Worm (Caenorhabditis elegans) whole organism, L1 larva: ENCODE data around the gene cest-30.

Source experiments
- C16A3.4 ChIP-seq: fragments of 150-350 bp; optimal IDR thresholded peaks from 2 replicates; lab custom pipeline; 2014; ENCODE audit warnings: missing biosample characterization, missing genetic modification characterization
- ceh-82 ChIP-seq, 3 experiments: fragments of 150-350 bp in 1 of 3; sonication (generic microtip) in 2 of 3; optimal IDR thresholded peaks; 2 replicates each; lab custom pipeline; 2014 to 2017; ENCODE audit warnings: missing biosample characterization in 3 of 3, missing genetic modification characterization in 3 of 3
- ceh-90 ChIP-seq: sonication (generic microtip); optimal IDR thresholded peaks from 2 replicates; lab custom pipeline; 2016; ENCODE audit warnings: missing genetic modification characterization, missing compliant biosample characterization
- ces-1 ChIP-seq: fragments of 150-350 bp; optimal IDR thresholded peaks from 2 replicates; lab custom pipeline; 2014; ENCODE audit warnings: missing biosample characterization, missing genetic modification reagents, missing genetic modification characterization
- dpl-1 ChIP-seq, 3 experiments: fragments of 150-350 bp in 2 of 3; sonication (generic microtip) in 1 of 3; optimal IDR thresholded peaks; 2 replicates each; lab custom pipeline; 2014 to 2017; ENCODE audit warnings: missing biosample characterization in 3 of 3, missing genetic modification characterization in 3 of 3, missing genetic modification reagents in 3 of 3
- efl-1 ChIP-seq, 4 experiments: fragments of 150-350 bp; optimal IDR thresholded peaks in 3 of 4; peaks in 1 of 4; 1 replicate in 1 of 4; 2 replicates in 3 of 4; lab custom pipeline; 2014; ENCODE audit warnings: missing biosample characterization in 2 of 4, missing genetic modification characterization in 2 of 4, missing genetic modification reagents in 2 of 4
- egl-13 ChIP-seq: sonication (generic microtip); optimal IDR thresholded peaks from 2 replicates; lab custom pipeline; 2016; ENCODE audit warnings: missing genotype, missing genetic modification reagents, missing genetic modification characterization, missing compliant biosample characterization
- fkh-4 ChIP-seq: sonication (generic microtip); optimal IDR thresholded peaks from 2 replicates; lab custom pipeline; 2016; ENCODE audit warnings: missing compliant biosample characterization, missing genetic modification characterization, borderline replicate concordance
- fkh-8 ChIP-seq: sonication (generic microtip); optimal IDR thresholded peaks from 2 replicates; lab custom pipeline; 2016; ENCODE audit warnings: mild to moderate bottlenecking, missing genetic modification characterization, missing compliant biosample characterization
- grh-1 ChIP-seq: fragments of 200-800 bp; sonication (Bioruptor generic); IDR thresholded peaks from 2 replicates; pipeline ENCODE4 v1.3.6; 2022; ENCODE audit warnings: missing genetic modification reagents, missing genetic modification characterization, missing compliant biosample characterization
- irx-1 ChIP-seq: sonication (generic microtip); optimal IDR thresholded peaks from 2 replicates; lab custom pipeline; 2016; ENCODE audit warnings: missing genetic modification characterization, missing compliant biosample characterization
- isw-1 ChIP-seq: fragments of 200-800 bp; sonication (Bioruptor generic); IDR thresholded peaks from 2 replicates; pipeline ENCODE4 v1.3.6; 2022; ENCODE audit warnings: missing genetic modification characterization, missing compliant biosample characterization
- jun-1 ChIP-seq: fragments of 150-350 bp; optimal IDR thresholded peaks from 2 replicates; lab custom pipeline; 2014; ENCODE audit warnings: missing biosample characterization, missing genetic modification reagents, missing genetic modification characterization
- lin-13 ChIP-seq: fragments of 150-350 bp; optimal IDR thresholded peaks from 2 replicates; lab custom pipeline; 2014; ENCODE audit warnings: missing biosample characterization, missing genetic modification reagents, missing genetic modification characterization
- lin-15B ChIP-seq: fragments of 150-350 bp; sonication (generic microtip); optimal IDR thresholded peaks from 3 replicates; lab custom pipeline; 2014; ENCODE audit warnings: missing biosample characterization, missing genetic modification characterization
- lin-35 ChIP-seq, 2 experiments: fragments of 150-350 bp; optimal IDR thresholded peaks; 2 replicates each; lab custom pipeline; 2014; ENCODE audit warnings: missing biosample characterization in 2 of 2, missing genetic modification characterization in 2 of 2, missing genetic modification reagents in 2 of 2
- lir-3 ChIP-seq: sonication (generic microtip); optimal IDR thresholded peaks from 2 replicates; lab custom pipeline; 2016; ENCODE audit warnings: mild to moderate bottlenecking, missing genetic modification characterization, moderate library complexity, missing compliant biosample characterization; ENCODE audit not compliant: poor library complexity
- lsy-2 ChIP-seq, 2 experiments: fragments of 150-350 bp; optimal IDR thresholded peaks; 2 replicates each; lab custom pipeline; 2014; ENCODE audit warnings: missing biosample characterization in 2 of 2, missing genetic modification characterization in 2 of 2
- mab-9 ChIP-seq: fragments of 200-800 bp; sonication (Bioruptor generic); IDR thresholded peaks from 2 replicates; pipeline ENCODE4 v1.3.6; 2022; ENCODE audit warnings: missing genetic modification reagents, missing genetic modification characterization, missing compliant biosample characterization
- mdl-1 ChIP-seq, 2 experiments: fragments of 150-350 bp; optimal IDR thresholded peaks; 2 replicates each; lab custom pipeline; 2014 to 2017; ENCODE audit warnings: missing biosample characterization in 2 of 2, missing genetic modification characterization in 2 of 2, inconsistent platforms in 1 of 2
- mep-1 ChIP-seq: fragments of 150-350 bp; optimal IDR thresholded peaks from 2 replicates; lab custom pipeline; 2014; ENCODE audit warnings: missing biosample characterization, missing genetic modification characterization
- nhr-12 ChIP-seq: sonication (generic microtip); optimal IDR thresholded peaks from 2 replicates; lab custom pipeline; 2017; ENCODE audit warnings: missing biosample characterization, missing genetic modification characterization
- nhr-19 ChIP-seq: fragments of 200-800 bp; sonication (Bioruptor generic); conservative IDR thresholded peaks from 2 replicates; pipeline ENCODE4 v1.3.6; 2022; ENCODE audit warnings: missing genetic modification characterization, missing compliant biosample characterization
- nhr-20 ChIP-seq: sonication (generic microtip); optimal IDR thresholded peaks from 2 replicates; lab custom pipeline; 2016; ENCODE audit warnings: mild to moderate bottlenecking, missing genetic modification characterization, missing compliant biosample characterization
- nhr-237 ChIP-seq: fragments of 150-350 bp; optimal IDR thresholded peaks from 2 replicates; lab custom pipeline; 2014; ENCODE audit warnings: missing biosample characterization, missing genetic modification characterization
- nhr-47 ChIP-seq: sonication (generic microtip); optimal IDR thresholded peaks from 2 replicates; lab custom pipeline; 2016; ENCODE audit warnings: mild to moderate bottlenecking, missing genetic modification characterization, moderate library complexity, missing compliant biosample characterization
- nhr-71 ChIP-seq: sonication (generic microtip); optimal IDR thresholded peaks from 2 replicates; lab custom pipeline; 2016; ENCODE audit warnings: mild to moderate bottlenecking, missing genetic modification characterization, moderate library complexity, missing compliant biosample characterization
- nhr-76 ChIP-seq: sonication (generic microtip); optimal IDR thresholded peaks from 2 replicates; lab custom pipeline; 2017; ENCODE audit warnings: missing biosample characterization, missing genetic modification characterization
- nhr-77 ChIP-seq: fragments of 150-350 bp; optimal IDR thresholded peaks from 2 replicates; lab custom pipeline; 2014; ENCODE audit warnings: missing biosample characterization, missing genetic modification characterization
- nhr-84 ChIP-seq: sonication (generic microtip); optimal IDR thresholded peaks from 2 replicates; lab custom pipeline; 2017; ENCODE audit warnings: missing biosample characterization, missing genetic modification characterization
- nhr-85 ChIP-seq: sonication (generic microtip); peaks from one replicate; lab custom pipeline; 2016; ENCODE audit warnings: missing genetic modification characterization, inconsistent platforms, missing compliant biosample characterization
- nhr-90 ChIP-seq: sonication (generic microtip); optimal IDR thresholded peaks from 2 replicates; lab custom pipeline; 2016; ENCODE audit warnings: mild to moderate bottlenecking, missing genetic modification characterization, missing compliant biosample characterization; ENCODE audit not compliant: poor library complexity
- pag-3 ChIP-seq: sonication (generic microtip); optimal IDR thresholded peaks from 2 replicates; lab custom pipeline; 2017; ENCODE audit warnings: missing genetic modification characterization, mild to moderate bottlenecking, missing compliant biosample characterization, antibody characterized with exemption, borderline replicate concordance; ENCODE audit not compliant: insufficient read depth
- pqm-1 ChIP-seq: sonication (generic microtip); optimal IDR thresholded peaks from 3 replicates; lab custom pipeline; 2017; ENCODE audit warnings: missing biosample characterization, missing genetic modification characterization
- skn-1 ChIP-seq: fragments of 150-350 bp; optimal IDR thresholded peaks from 2 replicates; lab custom pipeline; 2014; ENCODE audit warnings: missing biosample characterization, missing genetic modification characterization
- snpc-4 ChIP-seq: fragments of 150-350 bp; optimal IDR thresholded peaks from 2 replicates; lab custom pipeline; 2014; ENCODE audit warnings: missing biosample characterization, missing genetic modification characterization
- snu-23 ChIP-seq: sonication (generic microtip); optimal IDR thresholded peaks from 2 replicates; lab custom pipeline; 2016; ENCODE audit warnings: missing genetic modification characterization, missing compliant biosample characterization
- sox-4 ChIP-seq: sonication (generic microtip); optimal IDR thresholded peaks from 2 replicates; lab custom pipeline; 2016; ENCODE audit warnings: missing genetic modification characterization, missing compliant biosample characterization
- swsn-7 ChIP-seq: sonication (generic microtip); optimal IDR thresholded peaks from 2 replicates; lab custom pipeline; 2016; ENCODE audit warnings: missing genetic modification characterization, missing compliant biosample characterization
- tbx-2 ChIP-seq: sonication (generic microtip); optimal IDR thresholded peaks from 2 replicates; lab custom pipeline; 2016; ENCODE audit warnings: missing genetic modification characterization, missing compliant biosample characterization
- tlp-1 ChIP-seq: fragments of 150-350 bp; optimal IDR thresholded peaks from 2 replicates; lab custom pipeline; 2014; ENCODE audit warnings: missing biosample characterization, missing genetic modification characterization
- unc-30 ChIP-seq: sonication (generic microtip); optimal IDR thresholded peaks from 2 replicates; lab custom pipeline; 2017; ENCODE audit warnings: missing biosample characterization, missing genetic modification characterization
- unc-62 ChIP-seq: fragments of 150-350 bp; optimal IDR thresholded peaks from 2 replicates; lab custom pipeline; 2014; ENCODE audit warnings: missing biosample characterization, missing genetic modification reagents, missing genetic modification characterization
- unc-86 ChIP-seq: sonication (generic microtip); optimal IDR thresholded peaks from 2 replicates; lab custom pipeline; 2016; ENCODE audit warnings: missing genetic modification characterization, missing compliant biosample characterization
- unc-98 ChIP-seq: fragments of 200-800 bp; sonication (Bioruptor generic); IDR thresholded peaks from 2 replicates; pipeline ENCODE4 v1.3.6; 2022; ENCODE audit warnings: missing genetic modification characterization, missing compliant biosample characterization
- vab-15 ChIP-seq: sonication (generic microtip); optimal IDR thresholded peaks from 2 replicates; lab custom pipeline; 2017; ENCODE audit warnings: missing genotype, mild to moderate bottlenecking, missing genetic modification characterization, missing compliant biosample characterization
- xbp-1 ChIP-seq: sonication (generic microtip); optimal IDR thresholded peaks from 2 replicates; lab custom pipeline; 2016; ENCODE audit warnings: missing genetic modification characterization, missing compliant biosample characterization
- zag-1 ChIP-seq: fragments of 150-350 bp; optimal IDR thresholded peaks from 2 replicates; lab custom pipeline; 2014; ENCODE audit warnings: missing biosample characterization, missing genetic modification characterization
- zip-4 ChIP-seq: fragments of 200-800 bp; sonication (Bioruptor generic); optimal IDR thresholded peaks from 2 replicates; lab custom pipeline; 2018; ENCODE audit warnings: mild to moderate bottlenecking, missing genetic modification characterization, moderate library complexity, missing compliant biosample characterization
- ztf-4 ChIP-seq: fragments of 150-350 bp; optimal IDR thresholded peaks from 2 replicates; lab custom pipeline; 2014; ENCODE audit warnings: missing biosample characterization, missing genetic modification characterization

Gene cest-30

DNA sequence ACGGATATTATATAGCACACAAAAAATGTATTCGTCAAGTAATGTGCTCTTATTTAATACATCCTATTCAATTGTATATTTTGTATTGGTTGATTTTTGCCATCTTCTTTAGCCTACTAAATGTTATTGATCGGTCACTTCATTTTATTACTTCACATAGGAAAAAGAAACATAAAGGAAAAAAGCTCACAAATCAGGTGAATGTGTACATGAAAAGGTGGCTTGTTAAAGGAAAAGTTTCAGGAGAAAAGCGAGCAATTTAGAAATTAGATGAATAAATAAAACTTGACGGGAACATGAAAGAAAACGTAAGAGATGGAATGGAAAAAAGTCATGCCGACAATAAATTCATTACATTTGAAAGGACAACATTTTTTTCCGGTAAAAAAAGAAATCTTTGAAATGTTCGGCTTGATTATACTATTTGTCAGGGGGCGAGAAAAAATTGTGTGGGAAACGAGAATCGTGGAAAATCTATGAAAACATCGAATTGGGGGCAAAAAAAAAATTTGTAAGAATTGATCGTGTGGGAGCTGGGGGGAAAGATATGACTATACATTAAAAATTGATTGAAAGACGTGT lies 12.6 kb upstream of the cest-30 start:
- TF ChIP-seq nhr-90 (tag; lab: Kevin White, UChicago), result peak; percentile 14
- TF ChIP-seq unc-62, result no peak
- TF ChIP-seq efl-1 (optimal IDR thresholded peaks at IDR 0.05; lab: Kevin White, UChicago), result no peak
- TF ChIP-seq efl-1 (GFP tag; optimal IDR thresholded peaks at IDR 0.05 in 1 of 2; lab: Kevin White, UChicago), result peak in 1 of 2 experiments; percentile 39
- peak; percentile 69 for TF ChIP-seq nhr-85

ce11 chrV:5274974-5275373 lies 12.1 kb upstream of the cest-30 start:
- TF ChIP-seq zip-4 (GFP tag; lab: Kevin White, UChicago) (peak; percentile 11), pqm-1 (tag; lab: Kevin White, UChicago) (no peak), irx-1 (tag; lab: Kevin White, UChicago) (no peak), nhr-237 (no peak), xbp-1 (peak; percentile 33), skn-1 (tag; lab: Kevin White, UChicago) (peak; percentile 35), ces-1 (no peak), isw-1 (GFP tag; lab: Robert Waterston, UW) (peak; percentile 24), nhr-47 (peak; percentile 64), mdl-1 (tag; optimal IDR thresholded peaks at IDR 0.05; lab: Kevin White, UChicago) (peak in 1 of 2 experiments; percentile 32), jun-1 (tag; lab: Kevin White, UChicago) (peak; percentile 21), lin-13 (GFP tag; lab: Kevin White, UChicago) (peak; percentile 25), dpl-1 (GFP tag; optimal IDR thresholded peaks at IDR 0.05; lab: Kevin White, UChicago) (peak; percentile 71 to 81 (median 81)), fkh-4 (tag; lab: Kevin White, UChicago) (no peak), mep-1 (tag; lab: Kevin White, UChicago) (peak; percentile 75), egl-13 (tag; lab: Kevin White, UChicago) (peak; percentile 5), lsy-2 (tag; optimal IDR thresholded peaks at IDR 0.05; lab: Kevin White, UChicago) (peak; percentile 36 to 68), C16A3.4 (tag; lab: Kevin White, UChicago) (peak; percentile 22), mab-9 (GFP tag; lab: Robert Waterston, UW) (no peak), fkh-8 (tag; lab: Kevin White, UChicago) (peak; percentile 26), tlp-1 (tag; lab: Kevin White, UChicago) (no peak), nhr-12 (no peak), lin-35 (GFP tag; optimal IDR thresholded peaks at IDR 0.05; lab: Kevin White, UChicago) (peak; percentile 67 to 80), tbx-2 (tag; lab: Kevin White, UChicago) (peak; percentile 42), lir-3 (no peak), lin-15B (tag; lab: Kevin White, UChicago) (peak; percentile 20), efl-1 (optimal IDR thresholded peaks at IDR 0.05; lab: Kevin White, UChicago) (peak; percentile 73 to 78), efl-1 (GFP tag; optimal IDR thresholded peaks at IDR 0.05 in 1 of 2; lab: Kevin White, UChicago) (peak; percentile 81 to 98), nhr-84 (tag; lab: Kevin White, UChicago) (no peak), swsn-7 (peak; percentile 45), nhr-90 (tag; lab: Kevin White, UChicago) (peak; percentile 5), ceh-82 (tag; optimal IDR thresholded peaks at IDR 0.05; lab: Kevin White, UChicago) (peak; percentile 38 to 61 (median 42)), snu-23 (peak; percentile 34), grh-1 (0 out of 2 replicates have a peak, but pooled peaks have one; percentile 20), unc-86 (peak; percentile 35), nhr-20 (peak; percentile 61), ztf-4 (no peak), sox-4 (tag; lab: Kevin White, UChicago) (peak; percentile 18), nhr-19 (GFP tag; lab: Robert Waterston, UW) (peak; percentile 62), unc-98 (GFP tag; lab: Robert Waterston, UW) (no peak), nhr-77 (tag; lab: Kevin White, UChicago) (no peak), unc-30 (no peak), pag-3 (tag; lab: Kevin White, UChicago) (no peak), snpc-4 (peak; percentile 55), nhr-76 (tag; lab: Kevin White, UChicago) (no peak), ceh-90 (tag; lab: Kevin White, UChicago) (no peak), zag-1 (tag; lab: Kevin White, UChicago) (no peak), nhr-71 (peak; percentile 80), vab-15 (tag; lab: Kevin White, UChicago) (no peak)
